Worm (Caenorhabditis elegans): Measurements from ENCODE around the gene fars-2.

ce11 chrV:19905988-19906387 is 1.2 kb downstream of the fars-2 start:
- no peak for TF ChIP-seq nhr-11 (tag; optimal IDR thresholded peaks at IDR 0.05)
- no peak for TF ChIP-seq unc-39 (tag; optimal IDR thresholded peaks at IDR 0.05)
- no peak for TF ChIP-seq snpc-4 (tag; optimal IDR thresholded peaks at IDR 0.05)
- no peak for TF ChIP-seq nhr-25 (tag; optimal IDR thresholded peaks at IDR 0.05)
- no peak for TF ChIP-seq ztf-11 (tag; optimal IDR thresholded peaks at IDR 0.05)
- TF ChIP-seq aly-2 (tag; optimal IDR thresholded peaks at IDR 0.05) = no peak
- TF ChIP-seq mab-5 (tag; optimal IDR thresholded peaks at IDR 0.05) = no peak
- no peak for TF ChIP-seq ztf-1 (GFP tag; conservative IDR thresholded peaks at IDR 0.05)
- no peak for TF ChIP-seq skn-1 (tag; optimal IDR thresholded peaks at IDR 0.05)
